Fruit fly (Drosophila melanogaster) whole organism, embryonic: ENCODE measurements around the gene CG46439.
A peak's percentile ranks its signal among the peaks of the same experiment; 100 is the strongest.

Experiments
- Blimp-1 ChIP-seq: fragments of 200-800 bp; sonication (Bioruptor generic); optimal IDR thresholded peaks from 3 replicates; lab custom pipeline; 2018; ENCODE audit warnings: missing biosample characterization, missing genetic modification characterization, mild to moderate bottlenecking, moderate library complexity, missing genetic modification reagents
- BtbVII ChIP-seq: fragments of 200-800 bp; sonication (Bioruptor generic); optimal IDR thresholded peaks from 3 replicates; lab custom pipeline; 2017; ENCODE audit warnings: missing biosample characterization, mild to moderate bottlenecking, missing genetic modification characterization
- C15 ChIP-seq: fragments of 200-800 bp; sonication (Bioruptor generic); IDR thresholded peaks from 3 replicates; pipeline ENCODE4 v1.3.6; 2022; ENCODE audit warnings: missing biosample characterization, missing genetic modification characterization
- CG10462 ChIP-seq: fragments of 200-800 bp; sonication (Bioruptor generic); optimal IDR thresholded peaks from 2 replicates; lab custom pipeline; 2016; ENCODE audit warnings: missing biosample characterization, missing genetic modification characterization
- CG12769 ChIP-seq: fragments of 200-800 bp; sonication (Bioruptor generic); optimal IDR thresholded peaks from 2 replicates; lab custom pipeline; 2019; ENCODE audit warnings: missing biosample characterization, mild to moderate bottlenecking, missing genetic modification characterization, moderate library complexity
- CG18262 ChIP-seq: fragments of 200-800 bp; optimal IDR thresholded peaks from 3 replicates; lab custom pipeline; 2019; ENCODE audit warnings: missing biosample characterization, mild to moderate bottlenecking, missing genetic modification characterization, moderate library complexity
- CG31441 ChIP-seq: fragments of 200-800 bp; sonication (Bioruptor generic); IDR thresholded peaks from 2 replicates; pipeline ENCODE4 v1.3.6; 2022; ENCODE audit warnings: missing biosample characterization, missing genetic modification characterization
- CG3726 ChIP-seq: fragments of 200-800 bp; sonication (Bioruptor generic); IDR thresholded peaks from 3 replicates; pipeline ENCODE4, ENCODE4 v1.3.6; 2022; ENCODE audit warnings: missing biosample characterization, missing genetic modification characterization
- CG6254 ChIP-seq: fragments of 200-800 bp; sonication (Bioruptor generic); optimal IDR thresholded peaks from 3 replicates; lab custom pipeline; 2017; ENCODE audit warnings: mild to moderate bottlenecking, missing biosample characterization, missing genetic modification reagents, missing genetic modification characterization
- CG7556 ChIP-seq: fragments of 200-800 bp; sonication (Bioruptor generic); optimal IDR thresholded peaks from 2 replicates; lab custom pipeline; 2017; ENCODE audit warnings: missing biosample characterization, mild to moderate bottlenecking, missing genetic modification characterization
- CG7839 ChIP-seq: fragments of 200-800 bp; sonication (Bioruptor generic); optimal IDR thresholded peaks from 3 replicates; lab custom pipeline; 2018; ENCODE audit warnings: missing biosample characterization, mild to moderate bottlenecking, missing genetic modification characterization, moderate library complexity
- CG9609 ChIP-seq: fragments of 200-800 bp; sonication (Bioruptor generic); optimal IDR thresholded peaks from 3 replicates; lab custom pipeline; 2016; ENCODE audit warnings: missing biosample characterization, missing genetic modification characterization
- CrebB ChIP-seq: fragments of 200-800 bp; sonication (Bioruptor generic); optimal IDR thresholded peaks from 3 replicates; lab custom pipeline; 2018; ENCODE audit warnings: missing biosample characterization, mild to moderate bottlenecking, missing genetic modification characterization
- Dek ChIP-seq: fragments of 200-800 bp; sonication (Bioruptor generic); optimal IDR thresholded peaks from 3 replicates; lab custom pipeline; 2019; ENCODE audit warnings: missing biosample characterization, mild to moderate bottlenecking, missing genetic modification characterization, moderate library complexity
- E2f1 ChIP-seq: fragments of 200-800 bp; sonication (Bioruptor generic); IDR thresholded peaks from 2 replicates; pipeline ENCODE4 v1.3.6; 2022; ENCODE audit warnings: missing biosample characterization, missing genetic modification characterization
- HLH4C ChIP-seq: fragments of 200-800 bp; sonication (Bioruptor generic); IDR thresholded peaks from 3 replicates; pipeline ENCODE4 v1.3.6; 2022; ENCODE audit warnings: missing biosample characterization, missing genetic modification characterization; ENCODE audit not compliant: partially characterized antibody
- Mad ChIP-seq: fragments of 200-800 bp; sonication (Bioruptor generic); optimal IDR thresholded peaks from 2 replicates; lab custom pipeline; 2016; ENCODE audit warnings: missing biosample characterization, missing genetic modification characterization
- Med ChIP-seq: fragments of 200-800 bp; sonication (Bioruptor generic); peaks from one replicate; lab custom pipeline; 2016; ENCODE audit warnings: missing biosample characterization, missing genetic modification characterization, mild to moderate bottlenecking, inconsistent platforms, moderate library complexity
- NfI ChIP-seq: fragments of 200-800 bp; sonication (Bioruptor generic); optimal IDR thresholded peaks from 3 replicates; lab custom pipeline; 2018; ENCODE audit warnings: missing biosample characterization, mild to moderate bottlenecking, missing genetic modification characterization, moderate library complexity
- Vsx1 ChIP-seq: fragments of 200-800 bp; sonication (Bioruptor generic); optimal IDR thresholded peaks from 2 replicates; lab custom pipeline; 2017; ENCODE audit warnings: missing biosample characterization, mild to moderate bottlenecking, missing genetic modification characterization, missing genetic modification reagents
- Xbp1 ChIP-seq: fragments of 200-800 bp; sonication (Bioruptor generic); optimal IDR thresholded peaks from 3 replicates; lab custom pipeline; 2016; ENCODE audit warnings: missing biosample characterization, mild to moderate bottlenecking, missing genetic modification characterization
- Xrp1 ChIP-seq: fragments of 200-800 bp; sonication (Bioruptor generic); IDR thresholded peaks from 2 replicates; pipeline ENCODE4 v1.3.6; 2022; ENCODE audit warnings: missing biosample characterization, missing genetic modification characterization
- abd-A ChIP-seq: fragments of 200-800 bp; sonication (Bioruptor generic); optimal IDR thresholded peaks from 3 replicates; lab custom pipeline; 2019; ENCODE audit warnings: missing biosample characterization, mild to moderate bottlenecking, missing genetic modification characterization, moderate library complexity
- ac ChIP-seq: fragments of 200-800 bp; sonication (Bioruptor generic); optimal IDR thresholded peaks from 3 replicates; lab custom pipeline; 2017; ENCODE audit warnings: missing biosample characterization, mild to moderate bottlenecking, missing genetic modification characterization
- al ChIP-seq: fragments of 200-800 bp; sonication (Bioruptor generic); IDR thresholded peaks from 2 replicates; pipeline ENCODE4 v1.3.6; 2022; ENCODE audit warnings: missing biosample characterization, missing genetic modification characterization
- ase ChIP-seq: fragments of 200-800 bp; sonication (Bioruptor generic); IDR thresholded peaks from 3 replicates; pipeline ENCODE4 v1.3.6; 2022; ENCODE audit warnings: missing biosample characterization, missing genetic modification characterization
- ato ChIP-seq: fragments of 200-800 bp; sonication (Bioruptor generic); IDR thresholded peaks from 2 replicates; pipeline ENCODE4 v1.3.6; 2022; ENCODE audit warnings: missing biosample characterization, missing genetic modification characterization; ENCODE audit not compliant: partially characterized antibody
- bbx ChIP-seq: fragments of 200-800 bp; sonication (Bioruptor generic); IDR thresholded peaks from 2 replicates; pipeline ENCODE4 v1.3.6; 2022; ENCODE audit warnings: missing biosample characterization, missing genetic modification characterization; ENCODE audit not compliant: partially characterized antibody
- btn ChIP-seq: fragments of 200-800 bp; sonication (Bioruptor generic); optimal IDR thresholded peaks from 2 replicates; lab custom pipeline; 2016; ENCODE audit warnings: missing biosample characterization, missing genetic modification characterization
- cad ChIP-seq: fragments of >200 bp; optimal IDR thresholded peaks from 2 replicates; lab custom pipeline; 2017; ENCODE audit warnings: missing biosample characterization, missing genetic modification characterization
- cato ChIP-seq: fragments of 200-800 bp; sonication (Bioruptor generic); optimal IDR thresholded peaks from 2 replicates; lab custom pipeline; 2016; ENCODE audit warnings: missing biosample characterization, missing genetic modification characterization, borderline replicate concordance
- chinmo ChIP-seq: fragments of 200-800 bp; sonication (Bioruptor generic); IDR thresholded peaks from 4 replicates; pipeline ENCODE4 v1.3.6; 2022; ENCODE audit warnings: missing biosample characterization, missing genetic modification characterization; ENCODE audit not compliant: partially characterized antibody
- crp ChIP-seq, 2 experiments: fragments of 200-800 bp; sonication (Bioruptor generic); optimal IDR thresholded peaks; 2 replicates in 1 of 2; 3 replicates in 1 of 2; lab custom pipeline; 2017; ENCODE audit warnings: missing biosample characterization in 2 of 2, missing genetic modification characterization in 2 of 2, mild to moderate bottlenecking in 1 of 2, moderate library complexity in 1 of 2
- dan ChIP-seq: fragments of 200-800 bp; sonication (Bioruptor generic); IDR thresholded peaks from 2 replicates; pipeline ENCODE4 v1.3.6; 2022; ENCODE audit warnings: missing biosample characterization, missing genetic modification characterization
- en ChIP-seq: fragments of 200-800 bp; sonication (Bioruptor generic); optimal IDR thresholded peaks from 2 replicates; lab custom pipeline; 2016; ENCODE audit warnings: missing biosample characterization, missing genetic modification characterization
- gcm2 ChIP-seq: fragments of 200-800 bp; sonication (Bioruptor generic); optimal IDR thresholded peaks from 2 replicates; lab custom pipeline; 2016; ENCODE audit warnings: missing biosample characterization, missing genetic modification characterization
- grau ChIP-seq: fragments of 200-800 bp; optimal IDR thresholded peaks from 3 replicates; lab custom pipeline; 2019; ENCODE audit warnings: missing biosample characterization, mild to moderate bottlenecking, missing genetic modification characterization, moderate library complexity
- ken ChIP-seq: fragments of 200-800 bp; sonication (Bioruptor generic); IDR thresholded peaks from 3 replicates; pipeline ENCODE4 v1.3.6; 2022; ENCODE audit warnings: missing biosample characterization, missing genetic modification characterization
- lilli ChIP-seq: fragments of 200-800 bp; sonication (Bioruptor generic); optimal IDR thresholded peaks from 3 replicates; lab custom pipeline; 2016; ENCODE audit warnings: missing biosample characterization, missing genetic modification characterization
- nmo ChIP-seq: fragments of 200-800 bp; sonication (Bioruptor generic); optimal IDR thresholded peaks from 2 replicates; lab custom pipeline; 2018; ENCODE audit warnings: missing biosample characterization, mild to moderate bottlenecking, missing genetic modification characterization, moderate library complexity
- onecut ChIP-seq: fragments of 200-800 bp; sonication (Bioruptor generic); IDR thresholded peaks from 2 replicates; pipeline ENCODE4 v1.3.6; 2022; ENCODE audit warnings: missing biosample characterization, missing genetic modification characterization
- pum ChIP-seq: fragments of 200-800 bp; sonication (Bioruptor generic); optimal IDR thresholded peaks from 2 replicates; lab custom pipeline; 2016; ENCODE audit warnings: missing biosample characterization, missing genetic modification characterization
- rib ChIP-seq: fragments of 200-800 bp; sonication (Bioruptor generic); IDR thresholded peaks from 2 replicates; pipeline ENCODE4 v1.3.6; 2022; ENCODE audit warnings: missing biosample characterization, missing genetic modification characterization
- salm ChIP-seq: fragments of 200-800 bp; sonication (Bioruptor generic); optimal IDR thresholded peaks from 2 replicates; lab custom pipeline; 2018; ENCODE audit warnings: missing biosample characterization, mild to moderate bottlenecking, missing genetic modification characterization
- sima ChIP-seq: fragments of 200-800 bp; sonication (Bioruptor generic); optimal IDR thresholded peaks from 2 replicates; lab custom pipeline; 2016; ENCODE audit warnings: missing biosample characterization, missing genetic modification characterization
- unc-4 ChIP-seq: fragments of 200-800 bp; sonication (Bioruptor generic); IDR thresholded peaks from 2 replicates; pipeline ENCODE4 v1.3.6; 2022; ENCODE audit warnings: missing biosample characterization, missing genetic modification characterization; ENCODE audit not compliant: partially characterized antibody
- wek ChIP-seq: fragments of 200-800 bp; sonication (Bioruptor generic); optimal IDR thresholded peaks from 3 replicates; lab custom pipeline; 2018; ENCODE audit warnings: missing biosample characterization, mild to moderate bottlenecking, missing genetic modification characterization, moderate library complexity
- zf30C ChIP-seq: fragments of 200-800 bp; sonication (Bioruptor generic); optimal IDR thresholded peaks from 3 replicates; lab custom pipeline; 2018; ENCODE audit warnings: missing biosample characterization, mild to moderate bottlenecking, missing genetic modification characterization

Gene CG46439

DNA sequence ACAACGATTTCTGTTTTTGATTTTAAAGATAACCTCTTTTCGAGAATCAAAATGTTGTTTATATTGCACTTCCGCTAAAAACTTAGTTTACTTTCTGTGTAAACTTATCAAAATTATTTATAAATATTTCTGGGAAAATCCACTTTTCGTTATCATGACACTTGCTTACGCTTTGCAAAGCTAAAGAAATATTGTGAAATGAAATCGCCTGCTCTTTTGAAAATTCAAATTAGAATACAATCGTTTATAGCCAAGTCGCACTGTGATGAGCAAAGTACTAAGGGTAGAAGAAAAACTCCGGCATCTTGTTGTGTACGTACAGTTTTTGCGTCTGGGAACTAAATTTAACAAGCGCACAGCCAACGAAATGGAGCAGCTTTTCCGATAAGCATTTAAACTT, 28.4 kb upstream of the CG46439 start (continued):
- TF ChIP-seq NfI (GFP tag; lab: Kevin White, UChicago) (peak; percentile 23), CG6254 (GFP tag; lab: Kevin White, UChicago) (no peak), Xbp1 (GFP tag; lab: Kevin White, UChicago) (peak; percentile 1), nmo (GFP tag; lab: Kevin White, UChicago) (peak; percentile 14), dan (GFP tag; lab: Robert Waterston, UW) (no peak), Vsx1 (GFP tag; lab: Kevin White, UChicago) (no peak), CG18262 (tag; lab: Kevin White, UChicago) (peak; percentile 34), CG7839 (tag; lab: Kevin White, UChicago) (peak; percentile 17), al (GFP tag; lab: Robert Waterston, UW) (no peak), Xrp1 (GFP tag; lab: Robert Waterston, UW) (peak; percentile 8; the same call in 1 of the 2 replicates), Med (GFP tag; lab: Kevin White, UChicago) (peak; percentile 79), salm (no peak), unc-4 (GFP tag; lab: Robert Waterston, UW) (no peak), CG31441 (GFP tag; lab: Robert Waterston, UW) (peak; percentile 32; the same call in 1 of the 2 replicates), Blimp-1 (GFP tag; lab: Kevin White, UChicago) (peak; percentile 16), lilli (GFP tag; lab: Kevin White, UChicago) (peak; percentile 37), CG9609 (GFP tag; lab: Kevin White, UChicago) (no peak), CG7556 (GFP tag; lab: Kevin White, UChicago) (peak; percentile 6)

DNA sequence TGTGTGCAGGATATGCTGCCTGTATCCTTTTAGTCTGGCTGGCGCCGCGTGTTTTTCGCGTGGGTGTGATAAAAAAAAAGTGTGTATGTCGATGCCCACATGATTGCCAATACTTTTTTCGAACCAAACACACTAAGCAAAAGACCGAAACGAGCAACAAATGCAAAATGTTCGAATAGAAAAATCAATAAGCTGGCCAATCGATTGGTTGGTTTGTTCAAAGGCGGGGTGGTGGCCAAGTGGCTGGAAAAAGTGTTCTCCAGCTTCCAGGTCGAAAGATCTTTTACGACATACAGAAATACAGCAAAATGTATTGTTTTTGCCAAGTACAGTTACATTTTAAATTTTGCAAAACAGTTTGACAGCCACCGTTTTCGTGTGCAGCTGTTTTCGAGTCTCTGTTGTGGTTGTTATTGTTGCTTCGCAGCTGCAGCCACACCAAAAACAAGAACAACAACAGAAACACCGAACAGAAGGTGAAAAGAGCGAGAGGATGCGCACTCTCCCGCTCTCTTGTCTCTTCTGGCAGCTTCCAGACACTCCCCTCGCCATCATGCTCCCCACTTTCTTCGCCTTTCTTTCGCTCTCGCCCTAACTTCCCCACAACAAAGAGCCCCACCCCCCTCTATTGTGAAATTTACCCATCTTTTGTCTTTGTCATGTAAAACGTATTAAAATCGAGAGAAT, 27.7 kb upstream of the CG46439 start:
- no peak for TF ChIP-seq zf30C (GFP tag; lab: Kevin White, UChicago)
- TF ChIP-seq crp (GFP tag; optimal IDR thresholded peaks at IDR 0.05; lab: Kevin White, UChicago) = peak in 1 of 2 experiments; percentile 60
- peak; percentile 2 for TF ChIP-seq BtbVII (GFP tag; lab: Kevin White, UChicago)
- TF ChIP-seq ato = 0 out of 2 replicates have a peak, but pooled peaks have one; percentile 37
- 0 out of 3 replicates have a peak, but pooled peaks have one; percentile 8 for TF ChIP-seq ase (GFP tag; lab: Robert Waterston, UW)
- no peak for TF ChIP-seq rib (GFP tag; lab: Robert Waterston, UW)
- TF ChIP-seq CG10462 = no peak
- TF ChIP-seq ac (GFP tag; lab: Kevin White, UChicago) = peak; percentile 29
- TF ChIP-seq gcm2 (GFP tag; lab: Kevin White, UChicago) = no peak
- no peak for TF ChIP-seq sima (GFP tag; lab: Kevin White, UChicago)
- TF ChIP-seq ken = peak; percentile 50; the same call in 1 of the 3 replicates
- no peak for TF ChIP-seq Dek (tag; lab: Kevin White, UChicago)
- no peak for TF ChIP-seq Mad (GFP tag; lab: Kevin White, UChicago)
- no peak for TF ChIP-seq E2f1
- no peak for TF ChIP-seq CrebB (tag; lab: Kevin White, UChicago)
- TF ChIP-seq abd-A = peak; percentile 32
- 0 out of 4 replicates have a peak, but pooled peaks have one; percentile 31 for TF ChIP-seq chinmo
- 0 out of 3 replicates have a peak, but pooled peaks have one; percentile 19 for TF ChIP-seq HLH4C (GFP tag; lab: Robert Waterston, UW)
- peak; percentile 92 for TF ChIP-seq onecut
- TF ChIP-seq wek (GFP tag; lab: Kevin White, UChicago) = no peak
- TF ChIP-seq CG3726 (GFP tag; lab: Robert Waterston, UW) = no peak
- no peak for TF ChIP-seq grau (tag; lab: Kevin White, UChicago)
- no peak for TF ChIP-seq cato
- TF ChIP-seq cad = peak; percentile 75
- peak; percentile 2 for TF ChIP-seq CG12769
- TF ChIP-seq pum (GFP tag; lab: Kevin White, UChicago) = no peak
- no peak for TF ChIP-seq btn (GFP tag; lab: Kevin White, UChicago)
- peak; percentile 20; the same call in 1 of the 2 replicates for TF ChIP-seq bbx (GFP tag; lab: Robert Waterston, UW)
- no peak for TF ChIP-seq C15
- no peak for TF ChIP-seq en (GFP tag; lab: Kevin White, UChicago)
